Fruit fly (Drosophila melanogaster) whole organism, pupa: Measurements from ENCODE around the gene Send2.
A peak's percentile ranks its signal among the peaks of the same experiment; 100 is the strongest.

Source experiments
- CG10348 ChIP-seq: fragments of 200-800 bp; sonication (Bioruptor generic); IDR thresholded peaks from 2 replicates; pipeline ENCODE4 v1.3.6; 2022; ENCODE audit warnings: missing biosample characterization, missing genetic modification characterization
- CG12605 ChIP-seq: fragments of 200-800 bp; sonication (Bioruptor generic); IDR thresholded peaks from 2 replicates; pipeline ENCODE4 v1.3.6; 2022; ENCODE audit warnings: missing biosample characterization, missing genetic modification characterization
- CG13204 ChIP-seq: fragments of 200-800 bp; sonication (Bioruptor generic); optimal IDR thresholded peaks from 2 replicates; lab custom pipeline; 2018; ENCODE audit warnings: missing biosample characterization, mild to moderate bottlenecking, missing genetic modification characterization, moderate library complexity
- CG14655 ChIP-seq: fragments of 200-800 bp; sonication (Bioruptor generic); optimal IDR thresholded peaks from 3 replicates; lab custom pipeline; 2017; ENCODE audit warnings: mild to moderate bottlenecking, missing biosample characterization, missing genetic modification reagents, missing genetic modification characterization
- CG15710 ChIP-seq: fragments of 200-800 bp; sonication (Bioruptor generic); optimal IDR thresholded peaks from 2 replicates; lab custom pipeline; 2018; ENCODE audit warnings: missing biosample characterization, mild to moderate bottlenecking, missing genetic modification characterization, moderate library complexity
- CG17806 ChIP-seq: fragments of 200-800 bp; sonication (Bioruptor generic); optimal IDR thresholded peaks from 2 replicates; lab custom pipeline; 2018; ENCODE audit warnings: missing biosample characterization, mild to moderate bottlenecking, missing genetic modification characterization, moderate library complexity
- CG32121 ChIP-seq: fragments of 200-800 bp; sonication (Bioruptor generic); IDR thresholded peaks from 2 replicates; pipeline ENCODE4 v1.3.6; 2022; ENCODE audit warnings: missing biosample characterization, missing genetic modification characterization
- CG34367 ChIP-seq: fragments of 200-800 bp; sonication (Bioruptor generic); optimal IDR thresholded peaks from 2 replicates; lab custom pipeline; 2018; ENCODE audit warnings: missing biosample characterization, mild to moderate bottlenecking, missing genetic modification characterization
- CG4496 ChIP-seq: fragments of 200-800 bp; sonication (Bioruptor generic); IDR thresholded peaks from 3 replicates; pipeline ENCODE4 v1.3.6; 2022; ENCODE audit warnings: missing biosample characterization, missing genetic modification characterization
- CG8159 ChIP-seq: fragments of 200-800 bp; sonication (Bioruptor generic); optimal IDR thresholded peaks from 3 replicates; lab custom pipeline; 2018; ENCODE audit warnings: missing biosample characterization, mild to moderate bottlenecking, missing genetic modification characterization, moderate library complexity
- CG8301 ChIP-seq: fragments of 200-800 bp; sonication (Bioruptor generic); optimal IDR thresholded peaks from 2 replicates; lab custom pipeline; 2018; ENCODE audit warnings: missing biosample characterization, mild to moderate bottlenecking, missing genetic modification characterization
- CG9948 ChIP-seq: fragments of 200-800 bp; sonication (Bioruptor generic); optimal IDR thresholded peaks from 2 replicates; lab custom pipeline; 2018; ENCODE audit warnings: missing biosample characterization, mild to moderate bottlenecking, missing genetic modification characterization, moderate library complexity
- D1 ChIP-seq: fragments of 200-800 bp; sonication (Bioruptor generic); optimal IDR thresholded peaks from 2 replicates; lab custom pipeline; 2018; ENCODE audit warnings: missing biosample characterization, mild to moderate bottlenecking, missing genetic modification characterization, moderate library complexity
- EcR ChIP-seq: fragments of 200-800 bp; sonication (Bioruptor generic); optimal IDR thresholded peaks from 3 replicates; lab custom pipeline; 2019; ENCODE audit warnings: missing biosample characterization, missing genetic modification characterization, mild to moderate bottlenecking, moderate library complexity, missing genetic modification reagents
- Ets98B ChIP-seq: fragments of 200-800 bp; sonication (Bioruptor generic); IDR thresholded peaks from 2 replicates; pipeline ENCODE4 v1.3.6; 2022; ENCODE audit warnings: missing biosample characterization, missing genetic modification characterization
- Pif1A ChIP-seq: fragments of 200-800 bp; sonication (Bioruptor generic); optimal IDR thresholded peaks from 3 replicates; lab custom pipeline; 2016; ENCODE audit warnings: missing biosample characterization, missing genetic modification characterization
- Pif1B ChIP-seq: fragments of 200-800 bp; sonication (Bioruptor generic); optimal IDR thresholded peaks from 3 replicates; lab custom pipeline; 2016; ENCODE audit warnings: missing biosample characterization, missing genetic modification characterization
- Snoo ChIP-seq: fragments of 200-800 bp; sonication (Bioruptor generic); optimal IDR thresholded peaks from 3 replicates; lab custom pipeline; 2017; ENCODE audit warnings: missing biosample characterization, mild to moderate bottlenecking, missing genetic modification characterization, inconsistent platforms
- fd96Ca ChIP-seq: fragments of 200-800 bp; sonication (Bioruptor generic); IDR thresholded peaks from 3 replicates; pipeline ENCODE4 v1.3.6; 2022; ENCODE audit warnings: missing biosample characterization, missing genetic modification characterization
- gl ChIP-seq: fragments of 200-800 bp; sonication (Bioruptor generic); optimal IDR thresholded peaks from 2 replicates; lab custom pipeline; 2018; ENCODE audit warnings: missing biosample characterization, mild to moderate bottlenecking, missing genetic modification characterization
- rn ChIP-seq: fragments of 200-800 bp; sonication (Bioruptor generic); IDR thresholded peaks from 2 replicates; pipeline ENCODE4 v1.3.6; 2022; ENCODE audit warnings: missing biosample characterization, missing genetic modification characterization

Send2 gene

DNA sequence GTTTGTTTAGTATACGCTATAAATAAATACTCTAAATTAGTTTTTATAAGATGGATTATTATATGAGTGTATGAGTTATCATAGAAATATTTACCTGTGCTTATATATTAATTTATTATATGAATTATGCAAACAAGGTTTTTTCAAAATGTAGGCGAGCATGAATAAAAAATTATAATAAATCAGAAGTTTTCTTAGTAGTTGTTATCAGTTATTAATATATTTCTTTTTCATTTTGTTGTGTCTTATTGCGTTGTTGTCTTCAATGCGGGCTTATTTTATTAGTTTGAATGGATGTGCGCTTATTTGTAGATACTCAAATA lies 9.3 kb upstream of the Send2 start:
- no peak for TF ChIP-seq CG12605 (GFP tag; lab: Robert Waterston, UW)
- TF ChIP-seq CG13204: no peak
- no peak for TF ChIP-seq Snoo (tag; lab: Kevin White, UChicago)
- TF ChIP-seq CG17806 (tag; lab: Kevin White, UChicago): no peak
- TF ChIP-seq CG14655 (GFP tag; lab: Kevin White, UChicago): peak; percentile 43
- TF ChIP-seq gl (tag; lab: Kevin White, UChicago): no peak
- no peak for TF ChIP-seq EcR (GFP tag; lab: Kevin White, UChicago)
- no peak for TF ChIP-seq D1 (tag; lab: Kevin White, UChicago)
- peak; percentile 4 for TF ChIP-seq CG8159

dm6 chr2L:14355033-14355851 lies 8.8 kb upstream of the Send2 start, which contains the start of gene Rab14:
Gene Rab14 (plus strand): TSS chr2L:14355145.
- peak; percentile 74 for TF ChIP-seq D1 (tag; lab: Kevin White, UChicago)
- TF ChIP-seq rn (GFP tag; lab: Robert Waterston, UW): peak; percentile 55; the same call in 1 of the 2 replicates
- peak; percentile 67 for TF ChIP-seq CG8159
- TF ChIP-seq Pif1A: no peak
- TF ChIP-seq gl (tag; lab: Kevin White, UChicago): peak; percentile 35
- peak; percentile 85 for TF ChIP-seq CG12605 (GFP tag; lab: Robert Waterston, UW)
- peak; percentile 64 for TF ChIP-seq CG9948 (tag; lab: Kevin White, UChicago)
- peak; percentile 47; the same call in 1 of the 2 replicates for TF ChIP-seq CG10348 (GFP tag; lab: Robert Waterston, UW)
- peak; percentile 57 for TF ChIP-seq CG34367 (tag; lab: Kevin White, UChicago)
- TF ChIP-seq CG17806 (tag; lab: Kevin White, UChicago): peak; percentile 76
- TF ChIP-seq CG13204: peak; percentile 34
- peak; percentile 92 for TF ChIP-seq CG4496 (GFP tag; lab: Robert Waterston, UW)
- peak; percentile 58 for TF ChIP-seq Snoo (tag; lab: Kevin White, UChicago)
- peak; percentile 83 for TF ChIP-seq fd96Ca (GFP tag; lab: Robert Waterston, UW)
- TF ChIP-seq CG15710 (tag; lab: Kevin White, UChicago): peak; percentile 79
- TF ChIP-seq EcR (GFP tag; lab: Kevin White, UChicago): peak; percentile 19
- TF ChIP-seq CG8301 (tag; lab: Kevin White, UChicago): peak; percentile 79
- TF ChIP-seq CG32121 (GFP tag; lab: Robert Waterston, UW): peak; percentile 90
- peak; percentile 81 for TF ChIP-seq CG14655 (GFP tag; lab: Kevin White, UChicago)
- TF ChIP-seq Ets98B (GFP tag; lab: Robert Waterston, UW): peak; percentile 85
- TF ChIP-seq Pif1B (GFP tag; lab: Kevin White, UChicago): peak; percentile 72

DNA sequence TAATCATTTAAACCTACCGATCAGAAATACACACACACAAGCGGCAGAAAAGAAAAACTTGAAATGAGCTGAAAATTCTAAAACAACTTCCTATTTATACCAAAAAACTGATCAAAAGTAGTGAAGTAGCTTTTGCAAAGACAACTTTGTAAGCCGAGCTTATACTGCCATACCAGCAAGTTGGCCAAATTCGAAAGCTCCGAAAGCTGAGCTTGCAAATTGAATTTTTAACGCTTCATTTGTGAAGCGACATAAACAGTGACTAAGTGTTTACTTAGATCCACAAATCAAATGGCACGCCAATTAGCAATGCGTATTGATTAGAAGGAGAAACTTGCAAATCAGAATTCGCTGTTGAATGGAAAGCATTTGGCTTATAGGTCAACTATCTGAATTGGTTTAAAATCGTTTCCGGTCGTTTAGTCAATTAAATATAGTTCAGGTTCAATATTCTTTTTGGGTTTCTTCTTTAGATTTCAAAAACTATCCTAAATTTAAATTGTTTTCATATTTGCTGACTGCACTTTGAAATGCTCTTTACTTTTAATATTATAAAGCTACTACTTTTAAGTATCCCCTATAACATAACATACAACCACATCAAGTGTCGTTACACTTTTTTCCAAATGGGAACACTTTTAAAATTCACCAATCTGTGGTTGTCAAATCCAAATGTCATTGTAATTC lies 5.1 kb upstream of the Send2 start, which contains the start of gene CG43052:
TSS of gene CG43052 (plus strand) at position 637 of the 687 bp plus-strand sequence.
- no peak for TF ChIP-seq D1 (tag; lab: Kevin White, UChicago)
- TF ChIP-seq CG8301 (tag; lab: Kevin White, UChicago): no peak
- TF ChIP-seq CG4496 (GFP tag; lab: Robert Waterston, UW): no peak
- no peak for TF ChIP-seq Pif1A
- TF ChIP-seq CG15710 (tag; lab: Kevin White, UChicago): no peak
- TF ChIP-seq CG13204: no peak
- TF ChIP-seq Ets98B (GFP tag; lab: Robert Waterston, UW): no peak
- no peak for TF ChIP-seq EcR (GFP tag; lab: Kevin White, UChicago)
- TF ChIP-seq CG34367 (tag; lab: Kevin White, UChicago): no peak
- no peak for TF ChIP-seq fd96Ca (GFP tag; lab: Robert Waterston, UW)
- no peak for TF ChIP-seq CG32121 (GFP tag; lab: Robert Waterston, UW)
- TF ChIP-seq CG10348 (GFP tag; lab: Robert Waterston, UW): no peak
- no peak for TF ChIP-seq CG12605 (GFP tag; lab: Robert Waterston, UW)
- no peak for TF ChIP-seq rn (GFP tag; lab: Robert Waterston, UW)
- no peak for TF ChIP-seq gl (tag; lab: Kevin White, UChicago)
- TF ChIP-seq CG14655 (GFP tag; lab: Kevin White, UChicago): no peak
- TF ChIP-seq CG9948 (tag; lab: Kevin White, UChicago): no peak
- no peak for TF ChIP-seq CG8159
- TF ChIP-seq CG17806 (tag; lab: Kevin White, UChicago): no peak

DNA sequence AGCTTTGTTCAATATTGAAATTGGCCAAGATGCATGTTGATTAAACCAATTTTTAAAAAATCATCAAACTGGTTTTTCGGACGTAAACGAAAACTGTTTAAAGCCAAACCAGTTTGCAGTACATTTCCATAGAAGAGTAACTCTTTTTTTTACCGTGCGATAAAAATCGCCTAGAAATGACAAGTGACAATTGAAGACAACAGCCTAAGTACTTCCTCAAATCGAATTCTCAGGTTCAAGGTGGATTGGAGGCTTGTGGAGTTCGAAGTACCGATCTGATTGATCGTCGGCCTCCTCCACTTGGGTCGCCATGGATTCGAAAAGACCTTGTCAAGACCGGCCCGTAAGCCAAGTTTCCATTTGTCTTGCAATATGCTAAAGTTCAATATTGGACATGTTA lies 4.1 kb upstream of the Send2 start:
- TF ChIP-seq D1 (tag; lab: Kevin White, UChicago) (no peak), fd96Ca (GFP tag; lab: Robert Waterston, UW) (no peak), Pif1A (no peak)

dm6 chr2L:14348602-14349001 lies 2.1 kb upstream of the Send2 start, which contains the start of gene mTTF:
Gene mTTF (minus strand): TSS chr2L:14348790.
- TF ChIP-seq CG14655 (GFP tag; lab: Kevin White, UChicago) (no peak), CG4496 (GFP tag; lab: Robert Waterston, UW) (0 out of 3 replicates have a peak, but pooled peaks have one; percentile 7)
